Worm (Caenorhabditis elegans): ENCODE measurements around the gene rmif-2.

rmif-2 gene

DNA sequence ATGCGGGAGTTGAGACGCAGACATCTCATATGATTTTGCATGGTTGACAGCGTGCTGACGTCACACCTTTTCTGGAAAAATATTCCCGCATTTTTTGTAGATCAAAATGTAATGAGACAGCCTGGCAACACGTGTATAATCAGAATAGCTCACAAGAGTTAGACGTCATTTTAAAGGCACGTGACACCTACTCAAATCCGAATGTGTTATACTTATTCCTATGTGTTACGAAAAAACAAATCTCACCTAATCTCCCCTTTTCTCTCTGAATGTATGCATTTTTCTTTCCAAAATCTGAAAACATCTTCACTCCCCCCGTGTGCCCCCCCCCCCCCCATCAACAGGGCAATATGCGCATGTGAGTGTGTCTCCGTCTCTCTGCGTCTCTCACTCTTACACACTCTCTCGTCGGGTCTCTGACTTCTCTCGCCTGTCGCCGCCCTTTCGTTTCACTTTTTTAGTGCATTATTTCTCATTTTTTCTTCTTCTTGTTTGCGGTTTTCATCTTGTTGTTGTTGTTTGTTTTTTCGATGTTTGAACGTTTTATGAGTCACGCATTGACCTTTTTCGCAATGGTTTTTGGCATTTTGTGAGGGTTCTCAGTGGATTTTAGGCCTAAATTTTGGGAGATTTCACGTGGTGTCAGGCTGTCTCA lies 14.0 kb upstream of the rmif-2 start (continued):
- TF ChIP-seq F16B12.6 (tag; optimal IDR thresholded peaks at IDR 0.05) (peak; percentile 6), vab-15 (tag; optimal IDR thresholded peaks at IDR 0.05) (no peak), alr-1 (tag; optimal IDR thresholded peaks at IDR 0.05; ENCODE audit: borderline replicate concordance) (no peak), unc-86 (tag; optimal IDR thresholded peaks at IDR 0.05) (peak; percentile 47), ceh-63 (GFP tag; optimal IDR thresholded peaks at IDR 0.05) (no peak), lir-3 (tag; optimal IDR thresholded peaks at IDR 0.05; ENCODE audit: poor library complexity) (no peak), lin-13 (GFP tag; optimal IDR thresholded peaks at IDR 0.05) (no peak), ets-5 (GFP tag; IDR thresholded peaks at IDR 0.05) (no peak), egl-13 (tag; optimal IDR thresholded peaks at IDR 0.05) (no peak), nhr-19 (GFP tag; conservative IDR thresholded peaks at IDR 0.05) (peak; percentile 24), nhr-28 (tag; optimal IDR thresholded peaks at IDR 0.05) (no peak), nhr-20 (tag; optimal IDR thresholded peaks at IDR 0.05) (peak; percentile 28), efl-3 (GFP tag; optimal IDR thresholded peaks at IDR 0.05) (no peak), Y116A8C.19 (tag; optimal IDR thresholded peaks at IDR 0.05; ENCODE audit: borderline replicate concordance) (no peak), fkh-10 (GFP tag; optimal IDR thresholded peaks at IDR 0.05) (no peak), elt-3 (tag; optimal IDR thresholded peaks at IDR 0.05) (no peak), hpl-2 (GFP tag; optimal IDR thresholded peaks at IDR 0.05) (no peak), grh-1 (GFP tag; IDR thresholded peaks at IDR 0.05) (no peak), tbx-2 (tag; optimal IDR thresholded peaks at IDR 0.05) (peak; percentile 38), ceh-82 (tag; optimal IDR thresholded peaks at IDR 0.05) (peak; percentile 14 to 69 (median 30)), dpl-1 (GFP tag; optimal IDR thresholded peaks at IDR 0.05) (peak; percentile 27 to 58 (median 31)), mab-9 (GFP tag; IDR thresholded peaks at IDR 0.05) (peak; percentile 42; the same call in 1 of the 2 replicates), mep-1 (tag; optimal IDR thresholded peaks at IDR 0.05) (peak; percentile 39), lin-35 (GFP tag; optimal IDR thresholded peaks at IDR 0.05) (peak; percentile 22 to 54), zag-1 (tag; optimal IDR thresholded peaks at IDR 0.05) (no peak), dsc-1 (tag; optimal IDR thresholded peaks at IDR 0.05) (peak; percentile 75), aha-1 (tag; optimal IDR thresholded peaks at IDR 0.05) (no peak), lin-14 (GFP tag; optimal IDR thresholded peaks at IDR 0.05) (peak; percentile 91), sox-4 (tag; optimal IDR thresholded peaks at IDR 0.05) (no peak), egl-27 (tag; optimal IDR thresholded peaks at IDR 0.05) (no peak), aly-2 (tag; optimal IDR thresholded peaks at IDR 0.05) (no peak), sptf-1 (tag; optimal IDR thresholded peaks at IDR 0.05) (no peak), nhr-12 (tag; optimal IDR thresholded peaks at IDR 0.05) (no peak), hlh-17 (GFP tag; optimal IDR thresholded peaks at IDR 0.05; ENCODE audit: borderline replicate concordance) (no peak), nhr-85 (tag) (peak; percentile 83), mdl-1 (tag; optimal IDR thresholded peaks at IDR 0.05) (peak in 1 of 2 experiments; percentile 82), elt-2 (tag; optimal IDR thresholded peaks at IDR 0.05) (no peak), unc-62 (GFP tag; optimal IDR thresholded peaks at IDR 0.05) (no peak), tlp-1 (tag; optimal IDR thresholded peaks at IDR 0.05) (no peak), ceh-90 (tag; optimal IDR thresholded peaks at IDR 0.05) (no peak), skn-1 (tag; optimal IDR thresholded peaks at IDR 0.05) (peak; percentile 39), pag-3 (tag; optimal IDR thresholded peaks at IDR 0.05; ENCODE audit: borderline replicate concordance, insufficient read depth) (no peak), pax-3 (tag; optimal IDR thresholded peaks at IDR 0.05) (peak; percentile 71), unc-98 (GFP tag; IDR thresholded peaks at IDR 0.05) (no peak), nhr-237 (tag; optimal IDR thresholded peaks at IDR 0.05) (no peak)
